Fruit fly (Drosophila melanogaster) whole organism: Measurements from ENCODE around the gene PhKgamma.

Experiments
- CG8478 ChIP-seq: fragments of >200 bp; optimal IDR thresholded peaks from 2 replicates; lab custom pipeline; 2018; ENCODE audit warnings: inconsistent platforms
- Dll ChIP-seq: fragments of >200 bp; optimal IDR thresholded peaks from 2 replicates; lab custom pipeline; 2017
- EcR ChIP-seq, 2 experiments: fragments of >200 bp; optimal IDR thresholded peaks; 2 replicates each; lab custom pipeline; 2017; ENCODE audit warnings: missing biosample characterization in 2 of 2, missing genetic modification characterization in 2 of 2, missing genetic modification reagents in 2 of 2
- pan ChIP-seq: fragments of >200 bp; optimal IDR thresholded peaks from 2 replicates; lab custom pipeline; 2017
- psq ChIP-seq: fragments of >200 bp; optimal IDR thresholded peaks from 2 replicates; lab custom pipeline; 2017
- usp ChIP-seq: fragments of >200 bp; optimal IDR thresholded peaks from 2 replicates; lab custom pipeline; 2017; ENCODE audit warnings: missing biosample characterization, missing genetic modification characterization, mixed read lengths

PhKgamma gene

DNA sequence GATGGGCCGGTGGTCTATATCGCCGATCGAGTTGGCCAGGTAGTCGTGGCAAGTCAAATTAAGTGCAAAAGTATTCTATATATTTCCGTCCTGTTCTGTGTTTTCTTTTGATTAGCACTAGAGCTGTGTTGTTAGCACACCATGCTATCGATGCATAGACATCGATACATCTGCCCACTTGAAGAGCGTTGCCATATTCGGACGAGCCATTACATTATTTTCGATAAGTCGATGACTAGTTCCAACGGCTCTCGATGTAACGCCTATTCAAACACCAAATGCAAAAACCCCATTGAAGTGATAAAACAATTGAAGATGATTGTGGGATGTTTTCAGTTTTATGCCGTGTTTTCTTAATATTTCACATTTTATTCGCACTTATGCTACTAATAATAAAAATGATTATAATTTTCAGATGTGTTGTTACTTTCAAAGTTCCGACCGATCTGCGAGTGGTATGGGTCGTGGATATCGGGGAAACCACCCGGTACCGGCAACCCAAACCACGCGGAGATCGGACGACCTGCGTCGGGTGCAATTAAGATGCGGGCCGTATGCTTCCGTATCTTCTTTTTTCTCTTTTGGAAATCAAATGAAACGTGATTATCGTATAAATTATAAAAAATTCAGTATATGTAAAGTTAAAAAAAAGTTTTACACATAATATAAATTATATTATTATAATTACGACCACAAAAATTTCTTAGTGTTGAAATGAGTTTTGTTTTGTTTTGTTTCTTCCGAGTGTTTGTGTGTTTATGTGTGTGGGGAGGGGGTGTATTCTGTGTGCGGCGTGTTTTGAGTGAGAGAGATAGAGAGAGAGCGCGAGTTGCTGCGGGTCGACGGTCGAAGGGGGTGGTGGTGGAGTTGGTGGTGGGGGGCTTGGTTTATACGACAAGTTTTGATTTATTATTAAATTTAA, 15.1 kb downstream of the PhKgamma start, which contains the start of gene FucT6:
Gene FucT6 (minus strand): TSS at position 153 of the 922 bp plus-strand sequence.
- TF ChIP-seq CG8478 (lab: Kevin White, UChicago) (no peak), Dll (lab: Kevin White, UChicago) (no peak), EcR (GFP tag; optimal IDR thresholded peaks at IDR 0.05; lab: Kevin White, UChicago) (no peak), psq (lab: Kevin White, UChicago) (no peak), pan (no peak)

DNA sequence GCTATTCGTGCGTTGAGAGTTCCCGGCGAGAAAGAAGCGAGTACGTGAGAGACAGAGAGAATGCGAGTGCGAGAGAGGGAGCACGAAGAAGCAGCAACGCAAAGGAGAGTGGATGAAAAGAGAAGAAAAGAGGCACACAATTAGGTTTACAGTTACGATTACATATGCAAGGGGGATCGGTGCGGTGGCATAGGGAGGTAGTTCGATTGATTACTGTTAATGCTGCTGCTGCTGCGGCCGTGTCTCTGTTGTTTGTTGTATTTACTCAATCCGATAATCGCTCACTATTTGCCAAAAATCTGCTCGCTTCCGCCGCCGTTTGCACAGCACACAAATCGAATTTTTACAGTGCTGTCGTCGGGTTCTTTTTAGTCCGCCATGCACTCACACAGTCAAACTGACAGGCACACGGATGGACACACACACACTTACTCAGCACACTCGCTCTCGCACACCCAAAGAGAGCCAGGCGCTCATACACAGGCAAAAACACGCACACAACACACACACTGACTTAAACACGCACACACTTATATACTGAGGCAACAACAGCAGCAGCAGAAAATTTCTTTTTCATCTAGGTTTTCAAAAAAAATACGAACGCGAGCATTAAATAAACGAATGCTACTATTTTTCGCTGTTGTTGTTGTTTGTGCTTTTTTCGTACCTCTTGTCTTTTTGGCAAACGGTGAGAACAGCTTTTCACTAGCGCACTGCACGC, 19.0 kb downstream of the PhKgamma start:
- no peak for TF ChIP-seq EcR (GFP tag; optimal IDR thresholded peaks at IDR 0.05; lab: Kevin White, UChicago)
- TF ChIP-seq psq (lab: Kevin White, UChicago), result no peak
- TF ChIP-seq usp (GFP tag; lab: Kevin White, UChicago), result no peak
- TF ChIP-seq CG8478 (lab: Kevin White, UChicago), result peak; percentile 83
- peak; percentile 52 for TF ChIP-seq Dll (lab: Kevin White, UChicago)
- TF ChIP-seq pan, result no peak

DNA sequence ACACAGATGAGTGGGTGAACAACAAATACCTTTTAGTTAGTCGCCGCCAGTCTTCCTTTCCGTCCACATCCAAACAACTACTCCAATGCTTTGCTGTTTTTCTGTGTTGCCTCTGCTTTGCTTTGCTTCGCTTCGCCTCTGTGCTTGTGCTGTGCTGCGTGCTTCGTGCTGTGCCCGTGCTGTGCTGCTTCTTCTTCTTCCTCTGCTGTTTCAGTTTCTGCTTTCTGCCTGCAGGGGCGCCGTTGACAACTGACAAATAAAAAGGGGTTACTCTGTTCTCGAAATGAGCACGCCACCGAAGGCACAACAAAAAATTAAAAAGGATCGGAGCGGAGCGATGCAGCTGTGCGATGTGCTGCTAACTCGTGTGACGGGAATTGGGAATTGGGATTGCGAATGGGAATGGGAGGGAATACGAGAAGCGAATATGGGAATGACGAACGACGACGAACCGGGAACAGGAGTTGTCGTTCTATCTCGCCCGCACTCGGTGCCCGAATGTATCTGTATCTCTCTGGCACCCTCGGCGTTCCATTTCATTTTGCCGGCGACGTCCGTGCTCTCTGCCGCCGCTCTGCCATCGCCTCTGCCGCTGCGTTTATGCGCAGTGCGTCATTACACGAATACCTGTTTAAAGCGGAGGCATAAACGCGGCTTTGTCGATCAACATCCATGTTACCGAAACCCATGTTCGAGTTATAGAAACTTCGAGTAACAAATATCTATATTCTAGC, 19.8 kb downstream of the PhKgamma start:
- TF ChIP-seq psq (lab: Kevin White, UChicago) (peak; percentile 13), usp (GFP tag; lab: Kevin White, UChicago) (no peak), Dll (lab: Kevin White, UChicago) (no peak), pan (no peak)

DNA sequence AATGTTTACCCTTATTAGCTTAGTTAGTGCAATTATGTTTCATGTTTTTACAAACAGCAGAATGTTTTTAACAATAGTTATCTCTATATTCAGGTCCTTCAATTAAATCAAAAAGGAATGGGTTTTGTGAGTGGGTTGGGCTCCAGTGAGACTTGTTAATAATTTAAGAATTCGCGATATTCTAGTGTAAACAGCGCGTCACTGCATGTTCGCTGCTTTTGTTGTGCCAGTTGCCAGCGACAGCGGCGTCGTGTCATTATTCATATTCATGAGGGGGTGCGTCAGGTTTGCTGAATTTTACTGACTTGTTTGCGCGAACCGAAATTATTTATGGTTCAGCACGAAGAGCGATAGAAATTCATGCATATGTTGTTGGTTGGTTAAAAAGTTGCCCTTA, 20.3 kb downstream of the PhKgamma start, which contains the start of gene Amun:
Gene Amun (minus strand): TSS at position 303 of the 397 bp plus-strand sequence.
- no peak for TF ChIP-seq Dll (lab: Kevin White, UChicago)
- TF ChIP-seq usp (GFP tag; lab: Kevin White, UChicago), result no peak
- TF ChIP-seq EcR (GFP tag; optimal IDR thresholded peaks at IDR 0.05; lab: Kevin White, UChicago), result no peak

DNA sequence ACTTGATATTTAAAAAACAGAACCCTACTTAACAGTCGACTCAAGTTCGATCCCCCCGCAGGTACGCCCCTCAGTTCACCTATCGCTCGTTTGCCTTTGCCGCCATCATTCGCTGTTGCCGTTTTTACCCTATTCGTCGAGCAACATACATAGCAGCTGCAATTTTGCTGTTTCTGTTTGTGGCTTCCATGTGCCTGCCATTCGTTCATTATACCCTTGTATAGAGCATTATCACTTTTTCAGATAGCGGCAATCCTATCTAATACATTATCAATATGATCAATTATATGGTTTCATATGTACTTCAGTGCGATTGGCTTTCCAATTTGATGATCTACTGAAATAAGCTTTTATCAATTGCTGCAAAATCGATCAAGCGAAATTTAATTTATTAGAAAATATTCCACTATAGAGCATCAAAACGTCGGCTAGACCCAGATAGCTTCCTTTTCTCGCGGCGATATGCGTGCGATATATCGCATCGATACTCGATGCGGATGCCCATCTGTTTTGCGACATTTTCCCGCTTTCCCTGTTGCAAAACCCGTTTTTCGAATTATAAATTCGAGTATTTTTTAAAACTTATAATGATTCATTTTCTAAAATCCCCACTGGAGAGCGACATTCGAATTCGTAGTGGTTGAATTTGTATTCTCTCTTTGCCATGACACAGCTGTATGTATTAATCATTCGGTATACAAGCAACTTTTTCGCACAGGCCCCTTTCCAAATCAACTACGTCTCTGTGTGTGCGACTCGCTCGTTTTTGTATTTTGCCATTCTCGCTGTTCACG, 21.2 kb downstream of the PhKgamma start:
- TF ChIP-seq CG8478 (lab: Kevin White, UChicago) (no peak), pan (no peak), EcR (GFP tag; optimal IDR thresholded peaks at IDR 0.05; lab: Kevin White, UChicago) (no peak), usp (GFP tag; lab: Kevin White, UChicago) (no peak), psq (lab: Kevin White, UChicago) (no peak), Dll (lab: Kevin White, UChicago) (no peak)

DNA sequence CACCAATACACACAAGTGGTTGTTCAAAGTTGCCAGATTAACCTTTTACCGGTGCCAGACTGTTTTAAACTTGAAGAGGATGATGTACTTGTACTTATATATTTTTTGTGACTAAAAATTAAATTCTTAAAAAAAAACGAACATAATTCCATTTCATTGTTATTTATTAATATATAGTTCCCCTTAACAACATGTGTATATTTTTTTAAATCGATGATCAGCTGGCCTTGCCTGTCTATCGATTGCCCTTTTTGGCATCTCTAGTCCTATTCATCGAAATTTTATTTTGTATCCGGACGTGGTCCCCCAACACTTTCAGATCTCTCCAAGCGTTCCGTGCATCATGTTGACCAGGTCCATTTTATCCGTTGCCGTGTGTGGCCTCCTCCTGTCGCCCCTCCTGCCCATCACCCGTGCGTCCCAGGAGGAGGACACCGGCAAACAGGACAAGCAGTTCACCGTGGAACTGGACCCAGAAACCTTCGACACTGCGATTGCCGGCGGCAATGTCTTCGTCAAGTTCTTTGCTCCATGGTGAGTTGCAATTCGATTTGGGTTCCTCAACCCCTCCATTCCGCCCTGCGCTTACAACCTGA, 21.9 kb downstream of the PhKgamma start, which contains the start of gene prtp:
Gene prtp (plus strand): TSS at position 26 of the 596 bp plus-strand sequence.
- no peak for TF ChIP-seq EcR (GFP tag; optimal IDR thresholded peaks at IDR 0.05; lab: Kevin White, UChicago)
- TF ChIP-seq pan, result no peak
- no peak for TF ChIP-seq psq (lab: Kevin White, UChicago)
- no peak for TF ChIP-seq usp (GFP tag; lab: Kevin White, UChicago)
- TF ChIP-seq CG8478 (lab: Kevin White, UChicago), result no peak
- no peak for TF ChIP-seq Dll (lab: Kevin White, UChicago)

DNA sequence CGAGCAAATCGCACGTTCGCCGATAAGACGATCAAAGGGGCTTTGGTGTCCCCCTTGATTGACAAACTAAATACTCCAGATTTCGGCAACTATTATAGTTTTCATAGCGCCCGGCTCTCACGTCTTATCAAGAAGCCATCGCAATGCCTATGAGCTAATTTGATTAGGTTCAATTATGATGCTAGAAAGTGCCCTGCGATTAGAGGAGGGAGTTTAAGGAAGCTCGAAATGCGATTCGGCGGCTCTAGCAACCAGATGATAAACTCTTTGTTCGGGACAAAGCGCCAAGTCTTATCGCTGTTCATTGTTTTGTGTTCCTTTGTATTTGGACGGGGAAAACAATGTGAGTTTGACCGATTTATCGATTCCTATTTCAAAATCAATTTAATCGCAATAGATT, 23.0 kb downstream of the PhKgamma start:
- no peak for TF ChIP-seq psq (lab: Kevin White, UChicago)
- TF ChIP-seq CG8478 (lab: Kevin White, UChicago), result no peak
- no peak for TF ChIP-seq pan
- TF ChIP-seq EcR (GFP tag; optimal IDR thresholded peaks at IDR 0.05; lab: Kevin White, UChicago), result no peak
- TF ChIP-seq usp (GFP tag; lab: Kevin White, UChicago), result no peak
- no peak for TF ChIP-seq Dll (lab: Kevin White, UChicago)

DNA sequence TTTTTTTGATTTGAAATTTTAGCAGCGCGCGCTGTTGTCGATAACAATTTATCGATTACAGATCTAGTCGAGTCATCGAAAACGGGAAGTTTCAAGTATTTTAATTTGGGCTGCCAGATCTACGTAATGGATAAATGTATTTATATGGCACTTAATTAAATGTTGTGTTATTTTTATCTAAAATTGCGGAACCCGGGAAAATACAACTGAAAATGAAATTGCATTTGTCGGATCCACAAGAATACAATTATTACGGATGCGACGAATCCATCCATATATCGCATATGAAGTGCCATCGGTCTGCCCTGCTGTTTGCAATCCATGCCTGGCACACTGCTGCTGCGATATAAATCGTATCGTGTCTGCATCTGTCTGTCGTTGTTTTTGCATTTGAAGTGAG, 25.2 kb downstream of the PhKgamma start, which contains the start of gene Tango10:
Gene Tango10 (plus strand): TSS at position 108 of the 400 bp plus-strand sequence.
- TF ChIP-seq pan, result no peak
- TF ChIP-seq psq (lab: Kevin White, UChicago), result no peak
- no peak for TF ChIP-seq EcR (GFP tag; optimal IDR thresholded peaks at IDR 0.05; lab: Kevin White, UChicago)
- no peak for TF ChIP-seq usp (GFP tag; lab: Kevin White, UChicago)
- TF ChIP-seq CG8478 (lab: Kevin White, UChicago), result no peak
- no peak for TF ChIP-seq Dll (lab: Kevin White, UChicago)

DNA sequence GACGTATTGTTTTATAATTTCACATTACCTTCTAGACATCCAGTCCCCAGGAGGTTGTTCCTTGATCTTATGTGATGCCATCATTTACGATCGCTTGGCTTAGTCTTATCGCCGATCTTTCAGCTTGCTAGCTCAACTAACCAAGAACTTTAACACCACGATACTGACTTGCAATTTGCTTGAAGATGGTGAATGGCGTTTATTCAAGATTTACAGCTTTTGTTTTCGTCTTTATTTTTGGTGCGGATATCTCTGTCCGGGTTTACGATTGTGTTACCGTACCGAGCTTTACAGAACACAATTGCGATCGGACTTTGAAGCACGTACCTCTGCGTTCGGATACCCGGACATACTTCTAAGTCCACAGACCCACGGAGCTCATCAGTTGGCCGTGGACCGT, 29.0 kb downstream of the PhKgamma start, which contains the start of gene CG15221:
Gene CG15221 (plus strand): TSS at position 301 of the 400 bp plus-strand sequence.
- TF ChIP-seq psq (lab: Kevin White, UChicago) (no peak), Dll (lab: Kevin White, UChicago) (no peak), CG8478 (lab: Kevin White, UChicago) (no peak), EcR (GFP tag; optimal IDR thresholded peaks at IDR 0.05; lab: Kevin White, UChicago) (no peak), pan (no peak), usp (GFP tag; lab: Kevin White, UChicago) (no peak)

DNA sequence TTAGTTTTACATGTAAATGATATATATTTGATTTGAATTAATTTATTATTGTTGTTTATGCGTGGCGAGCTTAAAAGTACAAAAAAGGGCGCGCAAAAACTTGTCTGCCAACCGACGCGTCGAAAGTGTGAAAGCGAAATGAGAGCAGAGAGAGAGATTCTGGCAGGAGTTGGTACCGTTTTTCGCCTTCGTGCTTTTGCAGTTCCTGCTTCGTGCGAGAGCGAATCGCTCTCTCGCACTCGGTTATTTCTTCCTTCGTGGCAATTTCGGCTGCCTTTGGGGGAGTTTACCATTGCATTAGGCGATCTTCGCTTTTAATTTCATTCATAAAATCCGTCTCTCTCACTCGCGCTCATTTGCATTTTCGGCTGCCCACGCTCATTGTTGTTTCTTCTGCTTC, 34.1 kb downstream of the PhKgamma start, which contains the start of gene inaF-D:
Gene inaF-D (minus strand): TSS at position 101 of the 400 bp plus-strand sequence.
- TF ChIP-seq EcR (GFP tag; optimal IDR thresholded peaks at IDR 0.05; lab: Kevin White, UChicago) (no peak), CG8478 (lab: Kevin White, UChicago) (no peak), psq (lab: Kevin White, UChicago) (no peak), usp (GFP tag; lab: Kevin White, UChicago) (no peak), pan (no peak)
